Worm (Caenorhabditis elegans) whole organism, L1 larva: ENCODE data around the gene F46E10.3.

Experiments
- C04F5.9 ChIP-seq: sonication (generic microtip); optimal IDR thresholded peaks from 2 replicates; lab custom pipeline; 2016; ENCODE audit warnings: missing genetic modification characterization, missing compliant biosample characterization
- C16A3.4 ChIP-seq: fragments of 150-350 bp; optimal IDR thresholded peaks from 2 replicates; lab custom pipeline; 2014; ENCODE audit warnings: missing biosample characterization, missing genetic modification characterization
- Y116A8C.19 ChIP-seq: sonication (generic microtip); optimal IDR thresholded peaks from 2 replicates; lab custom pipeline; 2016; ENCODE audit warnings: missing compliant biosample characterization, missing genetic modification characterization, borderline replicate concordance
- aly-2 ChIP-seq: fragments of 150-350 bp; optimal IDR thresholded peaks from 2 replicates; lab custom pipeline; 2014; ENCODE audit warnings: missing biosample characterization, missing genetic modification characterization
- ama-1 ChIP-seq: fragments of 150-350 bp; optimal IDR thresholded peaks from 2 replicates; lab custom pipeline; 2014
- ceh-63 ChIP-seq: fragments of 200-800 bp; sonication (Bioruptor generic); optimal IDR thresholded peaks from 2 replicates; lab custom pipeline; 2018; ENCODE audit warnings: mild to moderate bottlenecking, missing genetic modification characterization, missing compliant biosample characterization
- ceh-82 ChIP-seq, 3 experiments: fragments of 150-350 bp in 1 of 3; sonication (generic microtip) in 2 of 3; optimal IDR thresholded peaks; 2 replicates each; lab custom pipeline; 2014 to 2017; ENCODE audit warnings: missing biosample characterization in 3 of 3, missing genetic modification characterization in 3 of 3
- ceh-90 ChIP-seq: sonication (generic microtip); optimal IDR thresholded peaks from 2 replicates; lab custom pipeline; 2016; ENCODE audit warnings: missing genetic modification characterization, missing compliant biosample characterization
- dpl-1 ChIP-seq, 3 experiments: fragments of 150-350 bp in 2 of 3; sonication (generic microtip) in 1 of 3; optimal IDR thresholded peaks; 2 replicates each; lab custom pipeline; 2014 to 2017; ENCODE audit warnings: missing biosample characterization in 3 of 3, missing genetic modification characterization in 3 of 3, missing genetic modification reagents in 3 of 3
- efl-1 ChIP-seq, 4 experiments: fragments of 150-350 bp; optimal IDR thresholded peaks in 3 of 4; peaks in 1 of 4; 1 replicate in 1 of 4; 2 replicates in 3 of 4; lab custom pipeline; 2014; ENCODE audit warnings: missing biosample characterization in 2 of 4, missing genetic modification characterization in 2 of 4, missing genetic modification reagents in 2 of 4
- egl-13 ChIP-seq: sonication (generic microtip); optimal IDR thresholded peaks from 2 replicates; lab custom pipeline; 2016; ENCODE audit warnings: missing genotype, missing genetic modification reagents, missing genetic modification characterization, missing compliant biosample characterization
- elt-3 ChIP-seq, 6 experiments: fragments of 150-350 bp in 1 of 6; sonication (generic microtip); optimal IDR thresholded peaks; 2 replicates each; lab custom pipeline; 2017 to 2018; ENCODE audit warnings: missing biosample characterization in 6 of 6, missing genetic modification characterization in 6 of 6, inconsistent platforms in 1 of 6
- ets-5 ChIP-seq: fragments of 200-800 bp; sonication (Bioruptor generic); IDR thresholded peaks from 2 replicates; pipeline ENCODE4 v1.3.6; 2022; ENCODE audit warnings: missing genetic modification characterization, missing compliant biosample characterization
- fkh-10 ChIP-seq: sonication (generic microtip); optimal IDR thresholded peaks from 2 replicates; lab custom pipeline; 2017; ENCODE audit warnings: missing biosample characterization, missing genetic modification reagents, missing genetic modification characterization
- hlh-17 ChIP-seq: fragments of 200-800 bp; sonication (Bioruptor generic); optimal IDR thresholded peaks from 2 replicates; lab custom pipeline; 2018; ENCODE audit warnings: missing genetic modification characterization, mild to moderate bottlenecking, missing compliant biosample characterization, moderate library complexity, borderline replicate concordance
- hpl-2 ChIP-seq: fragments of 150-350 bp; optimal IDR thresholded peaks from 2 replicates; lab custom pipeline; 2014; ENCODE audit warnings: missing biosample characterization, missing genetic modification reagents, missing genetic modification characterization
- isw-1 ChIP-seq: fragments of 200-800 bp; sonication (Bioruptor generic); IDR thresholded peaks from 2 replicates; pipeline ENCODE4 v1.3.6; 2022; ENCODE audit warnings: missing genetic modification characterization, missing compliant biosample characterization
- jun-1 ChIP-seq: fragments of 150-350 bp; optimal IDR thresholded peaks from 2 replicates; lab custom pipeline; 2014; ENCODE audit warnings: missing biosample characterization, missing genetic modification reagents, missing genetic modification characterization
- lin-39 ChIP-seq: fragments of 150-350 bp; optimal IDR thresholded peaks from 2 replicates; lab custom pipeline; 2014; ENCODE audit warnings: missing biosample characterization, missing genetic modification reagents, missing genetic modification characterization
- mab-9 ChIP-seq: fragments of 200-800 bp; sonication (Bioruptor generic); IDR thresholded peaks from 2 replicates; pipeline ENCODE4 v1.3.6; 2022; ENCODE audit warnings: missing genetic modification reagents, missing genetic modification characterization, missing compliant biosample characterization
- mdl-1 ChIP-seq, 2 experiments: fragments of 150-350 bp; optimal IDR thresholded peaks; 2 replicates each; lab custom pipeline; 2014 to 2017; ENCODE audit warnings: missing biosample characterization in 2 of 2, missing genetic modification characterization in 2 of 2, inconsistent platforms in 1 of 2
- mef-2 ChIP-seq: fragments of 150-350 bp; optimal IDR thresholded peaks from 2 replicates; lab custom pipeline; 2014; ENCODE audit warnings: missing biosample characterization, missing genetic modification characterization
- mep-1 ChIP-seq: fragments of 150-350 bp; optimal IDR thresholded peaks from 2 replicates; lab custom pipeline; 2014; ENCODE audit warnings: missing biosample characterization, missing genetic modification characterization
- nhr-11 ChIP-seq: fragments of 150-350 bp; optimal IDR thresholded peaks from 2 replicates; lab custom pipeline; 2014; ENCODE audit warnings: missing biosample characterization, missing genetic modification characterization
- nhr-12 ChIP-seq: sonication (generic microtip); optimal IDR thresholded peaks from 2 replicates; lab custom pipeline; 2017; ENCODE audit warnings: missing biosample characterization, missing genetic modification characterization
- nhr-28 ChIP-seq: fragments of 150-350 bp; optimal IDR thresholded peaks from 2 replicates; lab custom pipeline; 2014; ENCODE audit warnings: missing biosample characterization, missing genetic modification characterization
- nhr-47 ChIP-seq: sonication (generic microtip); optimal IDR thresholded peaks from 2 replicates; lab custom pipeline; 2016; ENCODE audit warnings: mild to moderate bottlenecking, missing genetic modification characterization, moderate library complexity, missing compliant biosample characterization
- nhr-71 ChIP-seq: sonication (generic microtip); optimal IDR thresholded peaks from 2 replicates; lab custom pipeline; 2016; ENCODE audit warnings: mild to moderate bottlenecking, missing genetic modification characterization, moderate library complexity, missing compliant biosample characterization
- nhr-76 ChIP-seq: sonication (generic microtip); optimal IDR thresholded peaks from 2 replicates; lab custom pipeline; 2017; ENCODE audit warnings: missing biosample characterization, missing genetic modification characterization
- nhr-77 ChIP-seq: fragments of 150-350 bp; optimal IDR thresholded peaks from 2 replicates; lab custom pipeline; 2014; ENCODE audit warnings: missing biosample characterization, missing genetic modification characterization
- nhr-84 ChIP-seq: sonication (generic microtip); optimal IDR thresholded peaks from 2 replicates; lab custom pipeline; 2017; ENCODE audit warnings: missing biosample characterization, missing genetic modification characterization
- nhr-85 ChIP-seq: sonication (generic microtip); peaks from one replicate; lab custom pipeline; 2016; ENCODE audit warnings: missing genetic modification characterization, inconsistent platforms, missing compliant biosample characterization
- pax-3 ChIP-seq: fragments of 200-800 bp; sonication (Bioruptor generic); optimal IDR thresholded peaks from 2 replicates; lab custom pipeline; 2018; ENCODE audit warnings: mild to moderate bottlenecking, missing genetic modification characterization, moderate library complexity, missing compliant biosample characterization
- rnt-1 ChIP-seq: sonication (generic microtip); optimal IDR thresholded peaks from 2 replicates; lab custom pipeline; 2016; ENCODE audit warnings: mild to moderate bottlenecking, missing genetic modification characterization, moderate library complexity, missing compliant biosample characterization
- snpc-4 ChIP-seq: fragments of 150-350 bp; optimal IDR thresholded peaks from 2 replicates; lab custom pipeline; 2014; ENCODE audit warnings: missing biosample characterization, missing genetic modification characterization
- sox-4 ChIP-seq: sonication (generic microtip); optimal IDR thresholded peaks from 2 replicates; lab custom pipeline; 2016; ENCODE audit warnings: missing genetic modification characterization, missing compliant biosample characterization
- sup-37 ChIP-seq: fragments of 200-800 bp; sonication (Bioruptor generic); optimal IDR thresholded peaks from 2 replicates; lab custom pipeline; 2018; ENCODE audit warnings: mild to moderate bottlenecking, missing genetic modification characterization, missing compliant biosample characterization
- swsn-7 ChIP-seq: sonication (generic microtip); optimal IDR thresholded peaks from 2 replicates; lab custom pipeline; 2016; ENCODE audit warnings: missing genetic modification characterization, missing compliant biosample characterization
- unc-130 ChIP-seq: fragments of 150-350 bp; optimal IDR thresholded peaks from 2 replicates; lab custom pipeline; 2017; ENCODE audit warnings: missing biosample characterization, missing genetic modification characterization, inconsistent platforms
- unc-30 ChIP-seq: sonication (generic microtip); optimal IDR thresholded peaks from 2 replicates; lab custom pipeline; 2017; ENCODE audit warnings: missing biosample characterization, missing genetic modification characterization
- unc-62 ChIP-seq: fragments of 150-350 bp; optimal IDR thresholded peaks from 2 replicates; lab custom pipeline; 2014; ENCODE audit warnings: missing biosample characterization, missing genetic modification reagents, missing genetic modification characterization
- unc-86 ChIP-seq: sonication (generic microtip); optimal IDR thresholded peaks from 2 replicates; lab custom pipeline; 2016; ENCODE audit warnings: missing genetic modification characterization, missing compliant biosample characterization
- xbp-1 ChIP-seq: sonication (generic microtip); optimal IDR thresholded peaks from 2 replicates; lab custom pipeline; 2016; ENCODE audit warnings: missing genetic modification characterization, missing compliant biosample characterization
- zag-1 ChIP-seq: fragments of 150-350 bp; optimal IDR thresholded peaks from 2 replicates; lab custom pipeline; 2014; ENCODE audit warnings: missing biosample characterization, missing genetic modification characterization
- ztf-4 ChIP-seq: fragments of 150-350 bp; optimal IDR thresholded peaks from 2 replicates; lab custom pipeline; 2014; ENCODE audit warnings: missing biosample characterization, missing genetic modification characterization

F46E10.3 gene

DNA sequence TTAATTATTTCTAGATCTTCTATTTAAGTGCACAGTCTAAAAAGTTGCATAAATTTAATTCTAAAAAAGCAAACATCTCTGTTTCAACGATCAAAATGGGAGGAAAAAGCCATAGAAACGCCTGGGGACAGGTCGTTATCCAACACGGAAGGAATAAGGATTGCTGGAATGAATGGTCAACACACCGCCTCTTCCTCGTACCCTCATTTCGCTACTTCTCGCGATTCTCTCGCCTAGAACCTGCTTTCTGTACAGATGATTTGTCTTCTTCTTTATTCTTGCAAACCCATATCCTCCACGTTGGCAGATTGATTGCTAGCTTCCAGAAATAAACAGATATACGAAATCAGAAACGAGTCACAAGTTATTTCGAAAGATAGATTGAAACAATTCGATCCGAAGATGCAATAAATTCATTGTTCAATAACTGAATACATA lies 3.2 kb upstream of the F46E10.3 start, which contains the start of gene dpy-11 (continued):
- TF ChIP-seq efl-1 (optimal IDR thresholded peaks at IDR 0.05; lab: Kevin White, UChicago) (no peak), efl-1 (GFP tag; optimal IDR thresholded peaks at IDR 0.05 in 1 of 2; lab: Kevin White, UChicago) (peak in 1 of 2 experiments; percentile 89), mep-1 (tag; lab: Kevin White, UChicago) (no peak), isw-1 (GFP tag; lab: Robert Waterston, UW) (no peak), nhr-12 (tag; lab: Kevin White, UChicago) (no peak), ceh-63 (GFP tag; lab: Kevin White, UChicago) (no peak), lin-39 (no peak), unc-86 (tag; lab: Kevin White, UChicago) (no peak), ztf-4 (tag; lab: Kevin White, UChicago) (peak; percentile 60), nhr-28 (tag; lab: Kevin White, UChicago) (no peak), nhr-47 (tag; lab: Kevin White, UChicago) (peak; percentile 13), jun-1 (tag; lab: Kevin White, UChicago) (no peak), sox-4 (tag; lab: Kevin White, UChicago) (no peak), ama-1 (peak; percentile 92), hpl-2 (GFP tag; lab: Kevin White, UChicago) (no peak), rnt-1 (tag; lab: Kevin White, UChicago) (peak; percentile 23), snpc-4 (tag; lab: Kevin White, UChicago) (no peak), elt-3 (tag; optimal IDR thresholded peaks at IDR 0.05; lab: Kevin White, UChicago) (peak in 2 of 6 experiments; percentile 12 to 43), xbp-1 (tag; lab: Kevin White, UChicago) (no peak), unc-130 (tag; lab: Kevin White, UChicago) (no peak), ceh-82 (tag; optimal IDR thresholded peaks at IDR 0.05; lab: Kevin White, UChicago) (peak in 1 of 3 experiments; percentile 11), nhr-85 (tag; lab: Kevin White, UChicago) (peak; percentile 70), hlh-17 (no peak), ets-5 (GFP tag; lab: Robert Waterston, UW) (no peak), fkh-10 (GFP tag; lab: Kevin White, UChicago) (no peak), unc-30 (no peak), nhr-11 (tag; lab: Kevin White, UChicago) (no peak), zag-1 (tag; lab: Kevin White, UChicago) (no peak), pax-3 (tag; lab: Kevin White, UChicago) (no peak), C16A3.4 (no peak), unc-62 (GFP tag; lab: Kevin White, UChicago) (no peak), nhr-84 (tag; lab: Kevin White, UChicago) (no peak), nhr-77 (no peak), egl-13 (tag; lab: Kevin White, UChicago) (no peak), mdl-1 (tag; optimal IDR thresholded peaks at IDR 0.05; lab: Kevin White, UChicago) (no peak), aly-2 (tag; lab: Kevin White, UChicago) (peak; percentile 77), sup-37 (GFP tag; lab: Kevin White, UChicago) (no peak), nhr-76 (no peak), Y116A8C.19 (no peak), nhr-71 (peak; percentile 64), dpl-1 (GFP tag; optimal IDR thresholded peaks at IDR 0.05; lab: Kevin White, UChicago) (no peak), mef-2 (tag; lab: Kevin White, UChicago) (no peak), mab-9 (GFP tag; lab: Robert Waterston, UW) (no peak), swsn-7 (tag; lab: Kevin White, UChicago) (peak; percentile 24), ceh-90 (tag; lab: Kevin White, UChicago) (no peak)

DNA sequence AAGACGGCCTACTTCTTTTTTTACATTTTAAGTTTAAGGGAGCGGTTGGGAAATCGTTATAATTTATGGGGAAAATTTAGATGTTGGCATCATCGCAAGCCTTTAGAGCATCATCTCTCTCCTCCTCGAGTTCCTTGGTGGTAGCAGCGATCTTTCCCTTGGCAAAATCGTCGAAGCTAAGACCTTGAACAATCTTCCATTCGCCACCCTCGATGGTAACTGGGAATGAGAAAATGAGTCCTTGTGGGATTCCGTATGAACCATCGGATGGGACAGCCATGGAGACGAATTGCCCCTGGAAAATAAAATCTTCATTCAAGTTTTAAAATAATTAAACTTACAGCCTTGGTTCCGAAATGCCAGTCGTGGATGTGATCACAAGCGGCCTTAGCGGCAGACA lies 2.8 kb upstream of the F46E10.3 start:
- TF ChIP-seq nhr-85 (tag; lab: Kevin White, UChicago) (no peak), C04F5.9 (no peak)
